Fruit fly (Drosophila melanogaster): ENCODE measurements around the gene CG15202.
A peak's percentile ranks its signal among the peaks of the same experiment; 100 is the strongest.

Gene CG15202

DNA sequence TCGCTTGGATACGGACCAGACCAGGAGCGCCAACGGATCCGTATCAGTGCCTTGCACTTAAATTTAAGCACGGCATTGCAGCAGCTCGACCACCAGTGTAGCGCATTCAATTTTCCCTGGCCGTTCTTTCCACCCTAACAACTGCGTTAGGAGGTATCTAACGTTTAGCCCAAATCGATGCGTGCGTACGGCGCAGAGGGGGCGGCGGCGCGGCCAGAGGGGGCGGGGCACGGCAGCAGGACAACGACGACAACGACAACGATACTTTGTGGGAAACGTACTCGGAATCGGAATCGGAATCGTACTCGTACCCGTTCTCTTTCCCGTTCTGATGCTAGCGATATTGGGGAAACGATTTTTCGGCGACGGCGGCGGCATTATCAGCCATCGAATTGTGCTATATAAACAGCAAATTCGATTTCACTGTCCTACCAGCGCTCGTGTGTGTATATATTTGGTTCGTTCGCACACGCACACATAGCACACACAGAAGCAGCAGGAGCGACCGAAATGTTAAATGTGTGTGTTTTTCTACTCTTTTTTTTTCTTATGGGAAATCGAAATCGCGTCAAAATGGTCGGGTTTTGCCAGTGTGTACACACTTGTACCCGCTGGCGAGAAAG lies 18.1 kb upstream of the CG15202 start, which contains the start of gene CG11122 (continued):
- TF ChIP-seq CG1233 (GFP tag; optimal IDR thresholded peaks at IDR 0.05) (no peak), CG9437 (GFP tag; optimal IDR thresholded peaks at IDR 0.05) (no peak), Drgx (GFP tag; IDR thresholded peaks at IDR 0.05) (no peak), Rfx (GFP tag; IDR thresholded peaks at IDR 0.05) (no peak), pho (GFP tag; optimal IDR thresholded peaks at IDR 0.05) (no peak), ttk (GFP tag; IDR thresholded peaks at IDR 0.05) (no peak), crol (GFP tag; IDR thresholded peaks at IDR 0.05) (peak; percentile 91), phol (tag; optimal IDR thresholded peaks at IDR 0.05) (peak; percentile 58), lola (GFP tag; optimal IDR thresholded peaks at IDR 0.05) (no peak), nom (GFP tag; optimal IDR thresholded peaks at IDR 0.05) (peak; percentile 50), lmd (GFP tag; IDR thresholded peaks at IDR 0.05) (no peak), MBD-R2 (GFP tag; IDR thresholded peaks at IDR 0.05) (0 out of 2 replicates have a peak, but pooled peaks have one; percentile 26), Deaf1 (tag; optimal IDR thresholded peaks at IDR 0.05) (peak; percentile 64), Dref (GFP tag; IDR thresholded peaks at IDR 0.05) (peak; percentile 69), CG12236 (GFP tag; optimal IDR thresholded peaks at IDR 0.05) (no peak), YL-1 (GFP tag; optimal IDR thresholded peaks at IDR 0.05) (no peak), Mrtf (GFP tag; IDR thresholded peaks at IDR 0.05) (no peak), CG6175 (GFP tag; IDR thresholded peaks at IDR 0.05) (no peak), CG34422 (GFP tag; IDR thresholded peaks at IDR 0.05) (no peak)

DNA sequence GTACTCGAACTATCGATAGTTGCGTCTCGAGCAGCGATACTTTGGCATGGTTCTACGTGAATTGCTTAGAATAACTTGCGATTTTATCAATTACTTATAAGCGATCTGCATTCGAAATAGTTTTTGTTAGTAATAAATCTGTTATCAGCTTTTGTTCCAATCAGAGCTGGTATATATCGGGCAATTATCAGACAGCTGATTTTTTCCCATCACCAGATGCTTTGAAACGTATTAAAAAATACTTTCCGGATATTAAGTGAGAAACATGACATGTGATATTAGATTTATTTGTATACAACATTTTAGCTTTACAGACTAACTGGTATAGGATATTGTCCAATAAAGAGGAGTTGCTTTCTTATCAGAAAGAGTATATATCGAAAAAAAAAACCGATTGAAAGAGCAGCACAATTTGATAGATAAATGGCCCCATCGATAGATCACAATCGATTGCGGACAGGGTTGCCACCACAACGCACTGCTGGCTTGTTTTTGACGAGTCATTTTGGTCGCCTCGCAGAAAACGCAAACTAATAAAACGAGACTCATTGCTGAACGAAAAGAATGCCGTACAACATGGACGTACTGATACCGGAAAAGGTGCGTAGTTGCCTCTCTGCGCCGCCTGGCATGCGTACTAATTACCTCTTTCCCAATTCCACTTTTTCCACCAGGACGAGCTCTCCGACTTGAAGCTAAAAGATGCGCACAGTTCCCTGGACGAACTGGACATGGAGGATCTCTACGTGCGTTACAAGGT lies 17.4 kb upstream of the CG15202 start, which contains the start of gene Rpt3:
Gene Rpt3 (plus strand): TSS at position 353 of the 760 bp plus-strand sequence.
- no peak for TF ChIP-seq CG30431 (GFP tag; optimal IDR thresholded peaks at IDR 0.05)
- TF ChIP-seq CG34422 (GFP tag; IDR thresholded peaks at IDR 0.05) = no peak
- no peak for TF ChIP-seq sima (GFP tag; optimal IDR thresholded peaks at IDR 0.05)
- no peak for TF ChIP-seq CG18262 (tag; optimal IDR thresholded peaks at IDR 0.05)
- TF ChIP-seq Oaz (GFP tag; IDR thresholded peaks at IDR 0.05) = no peak
- TF ChIP-seq CG10979 (tag; optimal IDR thresholded peaks at IDR 0.05) = no peak
- TF ChIP-seq CG7745 (tag; optimal IDR thresholded peaks at IDR 0.05) = no peak
- peak; percentile 16 for TF ChIP-seq CG12391 (tag; optimal IDR thresholded peaks at IDR 0.05)
- no peak for TF ChIP-seq CG5180 (GFP tag; optimal IDR thresholded peaks at IDR 0.05)
- TF ChIP-seq CG8089 (GFP tag; optimal IDR thresholded peaks at IDR 0.05) = no peak
- no peak for TF ChIP-seq CTCF (GFP tag; optimal IDR thresholded peaks at IDR 0.05)
- TF ChIP-seq yki (optimal IDR thresholded peaks at IDR 0.05) = no peak
- peak; percentile 77 for TF ChIP-seq sna (GFP tag; IDR thresholded peaks at IDR 0.05; ENCODE audit: partially characterized antibody)
- no peak for TF ChIP-seq ATbp (GFP tag; optimal IDR thresholded peaks at IDR 0.05)
- TF ChIP-seq sob (GFP tag; IDR thresholded peaks at IDR 0.05) = no peak
- no peak for TF ChIP-seq E2f1 (GFP tag; IDR thresholded peaks at IDR 0.05)
- TF ChIP-seq sens-2 (GFP tag; IDR thresholded peaks at IDR 0.05) = no peak
- no peak for TF ChIP-seq lov (optimal IDR thresholded peaks at IDR 0.05)
- no peak for TF ChIP-seq lov (GFP tag; IDR thresholded peaks at IDR 0.05)
- TF ChIP-seq CG42726 (GFP tag; IDR thresholded peaks at IDR 0.05; ENCODE audit: partially characterized antibody) = peak; percentile 55; the same call in 1 of the 2 replicates
- no peak for TF ChIP-seq hkb (optimal IDR thresholded peaks at IDR 0.05)
- no peak for TF ChIP-seq hkb (GFP tag; IDR thresholded peaks at IDR 0.05)
- TF ChIP-seq jing (GFP tag; optimal IDR thresholded peaks at IDR 0.05) = no peak
- TF ChIP-seq az2 (GFP tag; optimal IDR thresholded peaks at IDR 0.05) = no peak
- no peak for TF ChIP-seq onecut (GFP tag; IDR thresholded peaks at IDR 0.05)
- no peak for TF ChIP-seq zfh1 (GFP tag; IDR thresholded peaks at IDR 0.05)
- TF ChIP-seq twi (tag; optimal IDR thresholded peaks at IDR 0.05) = no peak
- TF ChIP-seq luna (GFP tag; optimal IDR thresholded peaks at IDR 0.05) = no peak
- TF ChIP-seq prd (optimal IDR thresholded peaks at IDR 0.05) = no peak
- TF ChIP-seq prd (GFP tag; IDR thresholded peaks at IDR 0.05) = no peak
- peak; percentile 2 for TF ChIP-seq HLH54F (GFP tag; optimal IDR thresholded peaks at IDR 0.05)
- peak in 1 of 2 experiments; percentile 20 for TF ChIP-seq chif (GFP tag; optimal IDR thresholded peaks at IDR 0.05)
- peak; percentile 75 for TF ChIP-seq Doc3 (GFP tag; IDR thresholded peaks at IDR 0.05; ENCODE audit: partially characterized antibody)

Data from whole organism, embryonic.